Worm (Caenorhabditis elegans): Measurements from ENCODE around the gene mrps-18C.

The mrps-18C gene

DNA sequence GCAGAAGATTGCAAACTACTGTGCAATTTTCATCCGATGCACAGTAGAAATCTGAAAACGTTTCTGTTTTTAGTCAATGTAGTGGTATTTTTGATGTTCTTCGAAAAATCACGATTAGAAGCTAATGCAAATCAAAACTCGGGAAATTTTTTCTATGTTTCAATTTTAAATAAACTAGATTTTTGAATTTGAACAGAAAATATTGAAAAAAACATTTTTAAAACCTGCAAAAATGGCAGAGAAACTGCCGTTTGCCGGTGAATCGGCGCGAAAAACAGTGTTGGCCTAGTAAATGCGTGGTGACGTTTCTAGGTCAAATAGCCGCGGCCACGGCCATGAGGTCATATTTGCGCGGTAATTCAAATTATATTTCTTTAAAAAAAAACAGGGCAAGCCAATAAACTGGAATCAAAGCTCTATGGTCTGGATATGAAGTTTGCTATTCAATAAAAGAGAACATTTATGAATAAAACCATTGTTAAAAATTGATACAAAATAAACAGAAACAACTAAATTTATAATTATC lies 5.2 kb upstream of the mrps-18C start, which contains the start of gene set-2 (continued):
- no peak for TF ChIP-seq che-1 (tag; optimal IDR thresholded peaks at IDR 0.05)
- peak; percentile 34 for TF ChIP-seq ahr-1 (tag; optimal IDR thresholded peaks at IDR 0.05)
- TF ChIP-seq nhr-232 (tag; optimal IDR thresholded peaks at IDR 0.05), result no peak
- TF ChIP-seq ceh-2 (tag; optimal IDR thresholded peaks at IDR 0.05), result peak; percentile 92
- peak; percentile 51 for TF ChIP-seq sdc-2 (tag; optimal IDR thresholded peaks at IDR 0.05)
- TF ChIP-seq C38D4.7 (GFP tag; optimal IDR thresholded peaks at IDR 0.05), result no peak
- TF ChIP-seq fkh-6 (tag; optimal IDR thresholded peaks at IDR 0.05), result peak; percentile 18
- TF ChIP-seq hlh-8 (tag; optimal IDR thresholded peaks at IDR 0.05), result peak; percentile 60
- no peak for TF ChIP-seq ceh-48 (tag; optimal IDR thresholded peaks at IDR 0.05)
- no peak for TF ChIP-seq K02D7.2 (tag; optimal IDR thresholded peaks at IDR 0.05)
- peak; percentile 74 for TF ChIP-seq mec-3 (tag; optimal IDR thresholded peaks at IDR 0.05; ENCODE audit: borderline replicate concordance)
- TF ChIP-seq hlh-6 (tag; optimal IDR thresholded peaks at IDR 0.05), result no peak
- TF ChIP-seq fkh-10 (GFP tag; optimal IDR thresholded peaks at IDR 0.05), result no peak
- TF ChIP-seq tbx-7 (tag; optimal IDR thresholded peaks at IDR 0.05), result peak; percentile 87
- TF ChIP-seq gmeb-2 (tag; optimal IDR thresholded peaks at IDR 0.05), result no peak
- peak; percentile 67 for TF ChIP-seq zip-5 (tag; optimal IDR thresholded peaks at IDR 0.05)
- TF ChIP-seq ceh-24 (tag; optimal IDR thresholded peaks at IDR 0.05), result no peak
- TF ChIP-seq pax-1 (tag; optimal IDR thresholded peaks at IDR 0.05), result no peak
- TF ChIP-seq unc-86 (tag; optimal IDR thresholded peaks at IDR 0.05), result no peak
- TF ChIP-seq ceh-6 (GFP tag; optimal IDR thresholded peaks at IDR 0.05), result no peak
- no peak for TF ChIP-seq ceh-9 (tag; optimal IDR thresholded peaks at IDR 0.05)
- TF ChIP-seq ets-4 (tag; optimal IDR thresholded peaks at IDR 0.05), result peak; percentile 91
- TF ChIP-seq elt-4 (tag; optimal IDR thresholded peaks at IDR 0.05), result no peak
- no peak for TF ChIP-seq ceh-18 (tag; optimal IDR thresholded peaks at IDR 0.05)
- no peak for TF ChIP-seq ceh-30 (tag; optimal IDR thresholded peaks at IDR 0.05)
- peak; percentile 32 for TF ChIP-seq nfya-1 (tag; optimal IDR thresholded peaks at IDR 0.05)
- TF ChIP-seq ama-1 (optimal IDR thresholded peaks at IDR 0.05), result no peak
- TF ChIP-seq ttx-3 (tag; optimal IDR thresholded peaks at IDR 0.05), result peak; percentile 35
- TF ChIP-seq lim-6 (tag; optimal IDR thresholded peaks at IDR 0.05), result peak; percentile 65
- no peak for TF ChIP-seq odd-2 (tag; optimal IDR thresholded peaks at IDR 0.05)
- TF ChIP-seq ref-2 (tag; optimal IDR thresholded peaks at IDR 0.05), result peak; percentile 71
- peak; percentile 24 for TF ChIP-seq unc-42 (tag; optimal IDR thresholded peaks at IDR 0.05)
- TF ChIP-seq ceh-14 (tag; optimal IDR thresholded peaks at IDR 0.05), result peak; percentile 34
- no peak for TF ChIP-seq npax-4 (tag; optimal IDR thresholded peaks at IDR 0.05)
- no peak for TF ChIP-seq lin-11 (tag; optimal IDR thresholded peaks at IDR 0.05)
- TF ChIP-seq madf-2 (tag; optimal IDR thresholded peaks at IDR 0.05), result no peak
- TF ChIP-seq unc-55 (GFP tag; optimal IDR thresholded peaks at IDR 0.05), result no peak
- no peak for TF ChIP-seq syd-9 (tag; optimal IDR thresholded peaks at IDR 0.05)
- no peak for TF ChIP-seq K09A11.1 (tag; optimal IDR thresholded peaks at IDR 0.05; ENCODE audit: insufficient read depth)
- TF ChIP-seq pha-2 (tag; optimal IDR thresholded peaks at IDR 0.05), result peak; percentile 9
- no peak for TF ChIP-seq ceh-19 (GFP tag; optimal IDR thresholded peaks at IDR 0.05)
- TF ChIP-seq F13H6.1 (tag; optimal IDR thresholded peaks at IDR 0.05), result peak; percentile 33
- no peak for TF ChIP-seq hlh-15 (tag; optimal IDR thresholded peaks at IDR 0.05)

DNA sequence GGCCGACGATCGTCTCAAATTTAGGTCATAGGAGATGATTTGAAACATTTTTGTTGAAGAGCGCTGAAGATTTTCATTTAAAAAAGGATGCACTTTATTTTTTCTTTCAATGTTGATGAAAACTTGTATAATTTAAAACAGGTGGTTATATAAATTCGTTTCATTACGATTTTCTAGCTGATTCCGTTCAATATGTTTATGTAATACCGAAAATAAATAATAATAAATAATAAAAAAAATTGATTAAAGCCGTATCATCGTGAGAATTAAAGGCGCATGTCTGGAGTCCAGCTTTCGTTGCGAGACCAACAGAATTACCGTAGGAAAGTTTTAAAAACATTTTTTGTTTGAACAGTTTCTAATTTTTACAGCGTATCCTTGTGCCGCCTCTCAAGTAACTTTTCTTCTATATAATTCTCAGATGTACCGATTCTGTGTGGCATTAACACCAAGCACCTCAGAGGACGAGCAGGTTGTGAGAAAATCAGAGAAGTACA lies 3.1 kb upstream of the mrps-18C start, which contains the start of the genes C26E6.12 and eri-9:
C26E6.12 (minus strand) TSS at position 51 of the 497 bp plus-strand sequence.
eri-9 (plus strand) TSS at position 248 of the 497 bp plus-strand sequence.
- no peak for TF ChIP-seq ceh-48 (tag; optimal IDR thresholded peaks at IDR 0.05)
- no peak for TF ChIP-seq mec-3 (tag; optimal IDR thresholded peaks at IDR 0.05; ENCODE audit: borderline replicate concordance)
- no peak for TF ChIP-seq ets-4 (tag; optimal IDR thresholded peaks at IDR 0.05)
